Worm (Caenorhabditis elegans): ENCODE data around the gene thoc-2.

- no peak for TF ChIP-seq Y95B8A.8 (GFP tag; IDR thresholded peaks at IDR 0.05)
- TF ChIP-seq madf-10 (tag; optimal IDR thresholded peaks at IDR 0.05): no peak
- TF ChIP-seq egl-18 (GFP tag; IDR thresholded peaks at IDR 0.05): no peak
Measured at ce11 chrIII:6411430-6411829, 43.6 kb downstream of the thoc-2 start.

All from whole organism, young adult.